Fruit fly (Drosophila melanogaster) whole organism, embryonic: ENCODE results near the gene Agpat4.

Experiments used
- ATbp ChIP-seq: fragments of 200-800 bp; sonication (Bioruptor generic); optimal IDR thresholded peaks from 2 replicates; lab custom pipeline; 2017; ENCODE audit warnings: missing biosample characterization, mild to moderate bottlenecking, missing genetic modification characterization, missing genetic modification reagents
- Asciz ChIP-seq: fragments of 200-800 bp; sonication (Bioruptor generic); optimal IDR thresholded peaks from 2 replicates; lab custom pipeline; 2017; ENCODE audit warnings: missing biosample characterization, mild to moderate bottlenecking, missing genetic modification characterization, missing genetic modification reagents
- Awh ChIP-seq: fragments of 200-800 bp; sonication (Bioruptor generic); IDR thresholded peaks from 2 replicates; pipeline ENCODE4, ENCODE4 v1.3.6; 2022; ENCODE audit warnings: missing biosample characterization, missing genetic modification characterization
- Blimp-1 ChIP-seq: fragments of 200-800 bp; sonication (Bioruptor generic); optimal IDR thresholded peaks from 3 replicates; lab custom pipeline; 2018; ENCODE audit warnings: missing biosample characterization, missing genetic modification characterization, mild to moderate bottlenecking, moderate library complexity, missing genetic modification reagents
- CG10209 ChIP-seq: fragments of 200-800 bp; sonication (Bioruptor generic); optimal IDR thresholded peaks from 3 replicates; lab custom pipeline; 2017; ENCODE audit warnings: missing biosample characterization, mild to moderate bottlenecking, missing genetic modification characterization, missing genetic modification reagents
- CG1024 ChIP-seq: fragments of 200-800 bp; sonication (Bioruptor generic); IDR thresholded peaks from 2 replicates; pipeline ENCODE4 v1.3.6; 2022; ENCODE audit warnings: missing biosample characterization, missing genetic modification characterization
- CG11504 ChIP-seq: fragments of 200-800 bp; sonication (Bioruptor generic); optimal IDR thresholded peaks from 3 replicates; lab custom pipeline; 2019; ENCODE audit warnings: missing biosample characterization, mild to moderate bottlenecking, missing genetic modification characterization, moderate library complexity
- CG11695 ChIP-seq: fragments of 200-800 bp; sonication (Bioruptor generic); IDR thresholded peaks from 3 replicates; pipeline ENCODE4 v1.3.6; 2022; ENCODE audit warnings: missing biosample characterization, missing genetic modification characterization
- CG12769 ChIP-seq: fragments of 200-800 bp; sonication (Bioruptor generic); optimal IDR thresholded peaks from 2 replicates; lab custom pipeline; 2019; ENCODE audit warnings: missing biosample characterization, mild to moderate bottlenecking, missing genetic modification characterization, moderate library complexity
- CG12942 ChIP-seq: fragments of 200-800 bp; sonication (Bioruptor generic); optimal IDR thresholded peaks from 3 replicates; lab custom pipeline; 2016; ENCODE audit warnings: missing biosample characterization, missing genetic modification characterization
- CG14050 ChIP-seq: fragments of 200-800 bp; sonication (Bioruptor generic); IDR thresholded peaks from 3 replicates; pipeline ENCODE4 v1.3.6; 2022; ENCODE audit warnings: missing biosample characterization, missing genetic modification characterization
- CG15601 ChIP-seq: fragments of 200-800 bp; sonication (Bioruptor generic); optimal IDR thresholded peaks from 3 replicates; lab custom pipeline; 2019; ENCODE audit warnings: missing biosample characterization, mild to moderate bottlenecking, missing genetic modification characterization, moderate library complexity
- CG1603 ChIP-seq: fragments of 200-800 bp; sonication (Bioruptor generic); optimal IDR thresholded peaks from 2 replicates; lab custom pipeline; 2019; ENCODE audit warnings: missing biosample characterization, mild to moderate bottlenecking, missing genetic modification characterization, moderate library complexity
- CG16863 ChIP-seq: fragments of 200-800 bp; sonication (Bioruptor generic); optimal IDR thresholded peaks from 3 replicates; lab custom pipeline; 2016; ENCODE audit warnings: missing biosample characterization, missing genetic modification characterization
- CG31365 ChIP-seq: fragments of 200-800 bp; sonication (Bioruptor generic); optimal IDR thresholded peaks from 2 replicates; lab custom pipeline; 2018; ENCODE audit warnings: missing biosample characterization, mild to moderate bottlenecking, missing genetic modification characterization
- CG3407 ChIP-seq: fragments of 200-800 bp; sonication (Bioruptor generic); optimal IDR thresholded peaks from 2 replicates; lab custom pipeline; 2018; ENCODE audit warnings: missing biosample characterization, mild to moderate bottlenecking, missing genetic modification characterization
- CG3726 ChIP-seq: fragments of 200-800 bp; sonication (Bioruptor generic); IDR thresholded peaks from 3 replicates; pipeline ENCODE4, ENCODE4 v1.3.6; 2022; ENCODE audit warnings: missing biosample characterization, missing genetic modification characterization
- CG4707 ChIP-seq: fragments of 200-800 bp; sonication (Bioruptor generic); optimal IDR thresholded peaks from 2 replicates; lab custom pipeline; 2018; ENCODE audit warnings: missing biosample characterization, mild to moderate bottlenecking, missing genetic modification characterization, moderate library complexity
- CG6272 ChIP-seq: fragments of 200-800 bp; sonication (Bioruptor generic); IDR thresholded peaks from 2 replicates; pipeline ENCODE4 v1.3.6; 2022; ENCODE audit warnings: missing biosample characterization, missing genetic modification characterization
- CG6813 ChIP-seq: fragments of 200-800 bp; sonication (Bioruptor generic); optimal IDR thresholded peaks from 2 replicates; lab custom pipeline; 2017; ENCODE audit warnings: missing biosample characterization, missing genetic modification characterization, mild to moderate bottlenecking, moderate library complexity, missing genetic modification reagents
- CG8290 ChIP-seq, 3 experiments: fragments of 200-800 bp; sonication (Bioruptor generic); optimal IDR thresholded peaks; 2 replicates each; lab custom pipeline; 2016 to 2019; ENCODE audit warnings: missing biosample characterization in 3 of 3, missing genetic modification characterization in 3 of 3, mild to moderate bottlenecking in 2 of 3, moderate library complexity in 1 of 3
- CG8359 ChIP-seq: fragments of 200-800 bp; sonication (Bioruptor generic); optimal IDR thresholded peaks from 2 replicates; lab custom pipeline; 2017; ENCODE audit warnings: missing biosample characterization, mild to moderate bottlenecking, missing genetic modification characterization, borderline replicate concordance
- CG9876 ChIP-seq: fragments of 200-800 bp; sonication (Bioruptor generic); optimal IDR thresholded peaks from 2 replicates; lab custom pipeline; 2016; ENCODE audit warnings: missing biosample characterization, missing genetic modification characterization
- Fer3 ChIP-seq: fragments of 200-800 bp; sonication (Bioruptor generic); optimal IDR thresholded peaks from 2 replicates; lab custom pipeline; 2018; ENCODE audit warnings: missing biosample characterization, mild to moderate bottlenecking, missing genetic modification characterization, moderate library complexity
- Sox102F ChIP-seq: fragments of 200-800 bp; sonication (Bioruptor generic); optimal IDR thresholded peaks from 2 replicates; lab custom pipeline; 2018; ENCODE audit warnings: missing biosample characterization, mild to moderate bottlenecking, missing genetic modification characterization, moderate library complexity
- Trl ChIP-seq, 3 experiments: fragments of >200 bp in 2 of 3; fragments of 200-800 bp in 1 of 3; sonication (Bioruptor generic) in 1 of 3; optimal IDR thresholded peaks; 2 replicates in 1 of 3; 3 replicates in 2 of 3; lab custom pipeline; 2016 to 2017; ENCODE audit warnings: missing biosample characterization in 1 of 3, missing genetic modification characterization in 1 of 3
- ara ChIP-seq: fragments of 200-800 bp; sonication (Bioruptor generic); IDR thresholded peaks from 2 replicates; pipeline ENCODE4 v1.3.6; 2022; ENCODE audit warnings: missing biosample characterization, missing genetic modification characterization
- cato ChIP-seq: fragments of 200-800 bp; sonication (Bioruptor generic); optimal IDR thresholded peaks from 2 replicates; lab custom pipeline; 2016; ENCODE audit warnings: missing biosample characterization, missing genetic modification characterization, borderline replicate concordance
- dmrt11E ChIP-seq: fragments of 200-800 bp; sonication (Bioruptor generic); optimal IDR thresholded peaks from 3 replicates; lab custom pipeline; 2018; ENCODE audit warnings: missing biosample characterization, mild to moderate bottlenecking, missing genetic modification characterization, moderate library complexity
- ewg ChIP-seq: fragments of 200-800 bp; sonication (Bioruptor generic); optimal IDR thresholded peaks from 3 replicates; lab custom pipeline; 2017; ENCODE audit warnings: mild to moderate bottlenecking, missing biosample characterization, missing genetic modification reagents, missing genetic modification characterization
- fd96Cb ChIP-seq: fragments of 200-800 bp; sonication (Bioruptor generic); optimal IDR thresholded peaks from 2 replicates; lab custom pipeline; 2018; ENCODE audit warnings: missing biosample characterization, mild to moderate bottlenecking, missing genetic modification characterization, moderate library complexity
- gsb-n ChIP-seq: fragments of 200-800 bp; sonication (Bioruptor generic); optimal IDR thresholded peaks from 3 replicates; lab custom pipeline; 2018; ENCODE audit warnings: missing biosample characterization, mild to moderate bottlenecking, missing genetic modification characterization
- hkb ChIP-seq, 2 experiments: fragments of 200-800 bp in 1 of 2; fragments of >200 bp in 1 of 2; sonication (Bioruptor generic) in 1 of 2; IDR thresholded peaks in 1 of 2; optimal IDR thresholded peaks in 1 of 2; 2 replicates each; pipeline versions ENCODE4 v1.3.6 to Lab custom; 2017 to 2022; ENCODE audit warnings: missing biosample characterization in 1 of 2, missing genetic modification characterization in 1 of 2
- klu ChIP-seq: fragments of 200-800 bp; sonication (Bioruptor generic); IDR thresholded peaks from 2 replicates; pipeline ENCODE4 v1.3.6; 2022; ENCODE audit warnings: missing biosample characterization, missing genetic modification characterization
- lov ChIP-seq, 2 experiments: fragments of 200-800 bp in 1 of 2; fragments of >200 bp in 1 of 2; sonication (Bioruptor generic) in 1 of 2; IDR thresholded peaks in 1 of 2; optimal IDR thresholded peaks in 1 of 2; 2 replicates in 1 of 2; 3 replicates in 1 of 2; pipeline versions ENCODE4 v1.3.6 to Lab custom; 2017 to 2022; ENCODE audit warnings: missing biosample characterization in 1 of 2, missing genetic modification characterization in 1 of 2
- nau ChIP-seq: fragments of 200-800 bp; sonication (Bioruptor generic); optimal IDR thresholded peaks from 3 replicates; lab custom pipeline; 2017; ENCODE audit warnings: missing biosample characterization, mild to moderate bottlenecking, missing genetic modification characterization, missing genetic modification reagents
- org-1 ChIP-seq: fragments of 200-800 bp; sonication (Bioruptor generic); optimal IDR thresholded peaks from 2 replicates; lab custom pipeline; 2017; ENCODE audit warnings: missing biosample characterization, missing genetic modification characterization
- repo ChIP-seq: fragments of 200-800 bp; sonication (Bioruptor generic); optimal IDR thresholded peaks from 2 replicates; lab custom pipeline; 2016; ENCODE audit warnings: missing biosample characterization, missing genetic modification characterization
- sc ChIP-seq, 3 experiments: fragments of >200 bp in 2 of 3; fragments of 200-800 bp in 1 of 3; sonication (Bioruptor generic) in 1 of 3; optimal IDR thresholded peaks; 2 replicates in 2 of 3; 3 replicates in 1 of 3; lab custom pipeline; 2017; ENCODE audit warnings: mild to moderate bottlenecking in 1 of 3, missing biosample characterization in 1 of 3, missing genetic modification characterization in 1 of 3, missing genetic modification reagents in 1 of 3
- sens ChIP-seq: fragments of 200-800 bp; sonication (Bioruptor generic); peaks from one replicate; lab custom pipeline; 2016; ENCODE audit warnings: missing biosample characterization, missing genetic modification characterization
- stc ChIP-seq: fragments of 200-800 bp; sonication (Bioruptor generic); IDR thresholded peaks from 2 replicates; pipeline ENCODE4 v1.3.6; 2022; ENCODE audit warnings: missing biosample characterization, missing genetic modification characterization

The Agpat4 gene

dm6 chr3L:16429451-16429850 is 48.1 kb upstream of the Agpat4 start (continued):
- TF ChIP-seq CG15601 (tag; lab: Kevin White, UChicago) (peak; percentile 18), ara (GFP tag; lab: Robert Waterston, UW) (0 out of 2 replicates have a peak, but pooled peaks have one; percentile 16), Asciz (GFP tag; lab: Kevin White, UChicago) (peak; percentile 84), gsb-n (peak; percentile 24), CG3726 (GFP tag; lab: Robert Waterston, UW) (0 out of 3 replicates have a peak, but pooled peaks have one; percentile 32), Blimp-1 (GFP tag; lab: Kevin White, UChicago) (peak; percentile 53), fd96Cb (tag; lab: Kevin White, UChicago) (peak; percentile 18), CG3407 (GFP tag; lab: Kevin White, UChicago) (peak; percentile 52), lov (optimal IDR thresholded peaks at IDR 0.05; lab: Kevin White, UChicago) (no peak), lov (GFP tag; IDR thresholded peaks at IDR 0.05; lab: Robert Waterston, UW) (0 out of 3 replicates have a peak, but pooled peaks have one; percentile 20), sc (optimal IDR thresholded peaks at IDR 0.05; lab: Kevin White, UChicago) (no peak), sc (GFP tag; optimal IDR thresholded peaks at IDR 0.05; lab: Kevin White, UChicago) (peak; percentile 13), CG14050 (GFP tag; lab: Robert Waterston, UW) (no peak), CG1024 (GFP tag; lab: Robert Waterston, UW) (peak; percentile 53; the same call in 1 of the 2 replicates), sens (GFP tag; lab: Kevin White, UChicago) (peak; percentile 58), ewg (GFP tag; lab: Kevin White, UChicago) (peak; percentile 33), Sox102F (peak; percentile 75), stc (GFP tag; lab: Robert Waterston, UW) (peak; percentile 46; the same call in 1 of the 2 replicates), Trl (optimal IDR thresholded peaks at IDR 0.05; lab: Kevin White, UChicago) (no peak), Trl (GFP tag; optimal IDR thresholded peaks at IDR 0.05; lab: Kevin White, UChicago) (peak; percentile 16), repo (GFP tag; lab: Kevin White, UChicago) (no peak), CG8290 (GFP tag; optimal IDR thresholded peaks at IDR 0.05; lab: Kevin White, UChicago) (no peak), CG8290 (tag; optimal IDR thresholded peaks at IDR 0.05; lab: Kevin White, UChicago) (no peak), Awh (GFP tag; lab: Robert Waterston, UW) (peak; percentile 54), CG9876 (no peak), ATbp (GFP tag; lab: Kevin White, UChicago) (peak; percentile 91), CG4707 (GFP tag; lab: Kevin White, UChicago) (peak; percentile 68), CG1603 (tag; lab: Kevin White, UChicago) (peak; percentile 60), hkb (optimal IDR thresholded peaks at IDR 0.05; lab: Kevin White, UChicago) (no peak), hkb (GFP tag; IDR thresholded peaks at IDR 0.05; lab: Robert Waterston, UW) (0 out of 2 replicates have a peak, but pooled peaks have one; percentile 10), nau (GFP tag; lab: Kevin White, UChicago) (peak; percentile 65), CG10209 (GFP tag; lab: Kevin White, UChicago) (peak; percentile 4), CG12942 (peak; percentile 22), CG8359 (GFP tag; lab: Kevin White, UChicago) (peak; percentile 10), CG12769 (tag; lab: Kevin White, UChicago) (no peak), CG31365 (peak; percentile 33), CG6272 (GFP tag; lab: Robert Waterston, UW) (no peak), cato (no peak), CG16863 (peak; percentile 11), klu (no peak), Fer3 (tag; lab: Kevin White, UChicago) (no peak), dmrt11E (tag; lab: Kevin White, UChicago) (no peak), CG11695 (GFP tag; lab: Robert Waterston, UW) (peak; percentile 28; the same call in 1 of the 3 replicates), CG11504 (peak; percentile 44), org-1 (GFP tag; lab: Kevin White, UChicago) (no peak), CG6813 (peak; percentile 16)
- TF ChIP-seq, all 482 proteins: peak for 43
